Worm (Caenorhabditis elegans): Measurements from ENCODE around the gene R03H10.6.

R03H10.6 gene

ce11 chrII:4179897-4180296 lies 6.6 kb upstream of the R03H10.6 start, which contains the start of gene R03H10.1 (continued):
- no peak for TF ChIP-seq lin-29 (GFP tag; IDR thresholded peaks at IDR 0.05)
- TF ChIP-seq D1046.2 (GFP tag; IDR thresholded peaks at IDR 0.05) = no peak
- peak; percentile 21 for TF ChIP-seq hlh-11 (tag; optimal IDR thresholded peaks at IDR 0.05)

DNA sequence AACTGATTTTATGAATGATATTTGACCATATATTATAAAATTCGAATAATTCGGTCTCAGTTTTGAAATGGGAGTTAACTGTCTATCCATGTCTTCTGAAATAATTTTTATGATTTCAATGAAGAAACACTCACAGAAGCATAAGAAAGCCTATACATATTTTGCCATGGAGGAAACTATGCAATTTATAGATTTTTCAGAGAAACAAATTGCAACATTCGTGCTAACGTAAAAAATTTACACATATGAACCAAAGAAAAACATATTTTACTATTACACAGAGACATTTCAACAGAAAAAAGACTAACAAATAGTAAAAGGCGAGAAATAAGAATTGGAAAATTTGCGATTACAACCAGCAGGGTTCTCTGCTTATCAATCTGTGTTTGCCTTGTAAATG lies 5.5 kb upstream of the R03H10.6 start, which contains the start of gene R03H10.7:
R03H10.7 (minus strand) TSS at position 101 of the 400 bp plus-strand sequence.
- no peak for TF ChIP-seq daf-16 (GFP tag; optimal IDR thresholded peaks at IDR 0.05)
- peak; percentile 19 for TF ChIP-seq daf-16 (tag; optimal IDR thresholded peaks at IDR 0.05)
- no peak for TF ChIP-seq lsy-2 (tag; optimal IDR thresholded peaks at IDR 0.05)
- TF ChIP-seq pqm-1 (tag; optimal IDR thresholded peaks at IDR 0.05) = peak; percentile 45

ce11 chrII:4173842-4174241 lies 544 bp upstream of the R03H10.6 start:
- TF ChIP-seq ctbp-1 (GFP tag; IDR thresholded peaks at IDR 0.05) (no peak), egl-27 (tag; optimal IDR thresholded peaks at IDR 0.05) (no peak)

DNA sequence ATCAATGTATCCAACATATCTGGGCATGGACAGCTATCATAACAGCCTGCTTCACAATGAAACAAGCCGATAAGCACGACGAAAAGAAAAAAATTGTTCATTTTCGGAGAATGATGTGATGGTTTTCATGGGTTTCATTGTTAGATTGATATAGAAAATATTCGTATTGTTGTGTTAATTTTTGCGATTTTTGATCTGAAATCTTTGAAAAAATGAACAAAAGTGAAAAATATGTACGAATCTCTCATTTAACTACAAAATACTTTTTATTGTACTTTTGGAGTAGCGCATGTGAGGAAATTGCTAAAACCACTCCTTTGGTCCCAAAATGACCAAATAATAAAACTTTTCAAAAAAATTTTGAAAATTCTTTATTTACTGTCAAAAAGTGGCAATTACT lies 2.8 kb downstream of the R03H10.6 start, which contains the start of gene R03H10.5:
R03H10.5 (minus strand) TSS at position 101 of the 400 bp plus-strand sequence.
- no peak for TF ChIP-seq daf-19 (GFP tag; conservative IDR thresholded peaks at IDR 0.05)
- TF ChIP-seq mxl-3 (GFP tag; optimal IDR thresholded peaks at IDR 0.05) = no peak
- TF ChIP-seq saeg-2 (GFP tag; IDR thresholded peaks at IDR 0.05) = no peak
- no peak for TF ChIP-seq tag-97 (GFP tag; IDR thresholded peaks at IDR 0.05)
- TF ChIP-seq F44E2.7 (GFP tag; IDR thresholded peaks at IDR 0.05) = no peak
- TF ChIP-seq pqm-1 (tag; optimal IDR thresholded peaks at IDR 0.05) = no peak
- no peak for TF ChIP-seq lin-15B (tag; optimal IDR thresholded peaks at IDR 0.05)
- TF ChIP-seq ceh-20 (GFP tag; IDR thresholded peaks at IDR 0.05) = no peak
- TF ChIP-seq egl-43 (GFP tag; IDR thresholded peaks at IDR 0.05) = no peak
- no peak for TF ChIP-seq nhr-111 (GFP tag; optimal IDR thresholded peaks at IDR 0.05)
- TF ChIP-seq egl-27 (tag; optimal IDR thresholded peaks at IDR 0.05) = no peak
- TF ChIP-seq ztf-11 (tag; optimal IDR thresholded peaks at IDR 0.05) = no peak

DNA sequence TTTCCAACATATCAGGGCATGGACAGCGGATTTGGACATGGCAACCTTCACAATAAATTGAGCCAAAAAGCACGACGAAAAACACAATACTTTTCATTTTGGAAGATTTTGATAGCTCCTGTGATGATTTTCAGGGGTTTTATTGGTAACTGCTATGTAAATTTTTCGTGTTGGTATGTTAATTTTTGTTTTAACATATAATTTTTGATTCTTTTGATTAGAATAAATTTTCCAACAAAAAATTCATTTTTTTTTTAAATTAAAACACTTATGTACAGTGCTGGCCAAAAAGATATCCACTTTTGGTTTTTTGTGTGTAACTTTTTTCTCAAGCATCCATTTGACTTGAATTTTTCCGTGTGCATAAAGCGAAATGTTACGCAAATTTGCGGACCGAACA lies 4.9 kb downstream of the R03H10.6 start, which contains the start of gene R03H10.4:
R03H10.4 (minus strand) TSS at position 101 of the 400 bp plus-strand sequence.
- peak; percentile 13 for TF ChIP-seq aha-1 (tag)

DNA sequence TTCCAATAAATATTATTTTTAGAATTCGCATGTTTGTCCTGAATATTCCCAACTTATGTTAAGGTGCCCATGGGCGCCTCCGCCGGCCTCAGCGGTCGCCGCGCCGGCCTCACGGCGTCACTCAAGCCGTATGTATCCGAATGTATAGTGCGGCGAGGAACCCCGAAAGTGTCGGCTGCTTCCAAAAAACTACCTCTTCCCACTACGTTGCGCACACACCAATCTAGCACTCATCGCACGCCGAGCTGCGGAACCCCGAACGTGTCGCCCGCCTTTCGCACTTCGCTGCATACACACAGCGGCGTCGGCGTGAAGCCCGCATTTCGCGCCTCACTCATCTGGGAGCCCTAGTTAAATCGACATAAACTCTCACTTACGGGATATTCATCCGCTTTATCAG lies 5.5 kb downstream of the R03H10.6 start:
- TF ChIP-seq ceh-32 (tag; optimal IDR thresholded peaks at IDR 0.05; ENCODE audit: poor library complexity) (no peak), unc-39 (tag; optimal IDR thresholded peaks at IDR 0.05) (no peak), egl-43 (GFP tag; IDR thresholded peaks at IDR 0.05) (0 out of 2 replicates have a peak, but pooled peaks have one; percentile 46), mes-2 (tag; optimal IDR thresholded peaks at IDR 0.05; ENCODE audit: poor library complexity, severe bottlenecking) (no peak), set-16 (GFP tag; IDR thresholded peaks at IDR 0.05) (peak; percentile 83)

ce11 chrII:4159570-4159969 lies 13.7 kb downstream of the R03H10.6 start:
- TF ChIP-seq aha-1 (tag) (peak; percentile 91), F37D6.2 (tag; optimal IDR thresholded peaks at IDR 0.05) (no peak)

- TF ChIP-seq ctbp-1 (GFP tag; IDR thresholded peaks at IDR 0.05) (no peak), mdl-1 (tag; optimal IDR thresholded peaks at IDR 0.05) (no peak), ceh-32 (tag; optimal IDR thresholded peaks at IDR 0.05; ENCODE audit: poor library complexity) (no peak), gei-8 (GFP tag; optimal IDR thresholded peaks at IDR 0.05) (no peak), nhr-6 (tag; optimal IDR thresholded peaks at IDR 0.05) (no peak), nhr-41 (GFP tag; IDR thresholded peaks at IDR 0.05) (no peak), snpc-1.2 (GFP tag; IDR thresholded peaks at IDR 0.05) (no peak), zip-11 (GFP tag; IDR thresholded peaks at IDR 0.05) (no peak), nhr-11 (tag; optimal IDR thresholded peaks at IDR 0.05) (no peak), lin-1 (GFP tag; IDR thresholded peaks at IDR 0.05) (no peak), dmd-6 (GFP tag; IDR thresholded peaks at IDR 0.05) (no peak), mxl-2 (GFP tag; conservative IDR thresholded peaks at IDR 0.05) (no peak), ztf-11 (tag; optimal IDR thresholded peaks at IDR 0.05) (no peak), dmd-9 (GFP tag; IDR thresholded peaks at IDR 0.05) (no peak), unc-39 (tag; optimal IDR thresholded peaks at IDR 0.05) (no peak), duxl-1 (tag; optimal IDR thresholded peaks at IDR 0.05; ENCODE audit: poor library complexity) (no peak), snpc-4 (tag; optimal IDR thresholded peaks at IDR 0.05) (no peak), dmd-8 (GFP tag; IDR thresholded peaks at IDR 0.05) (no peak)
Measured at ce11 chrII:4157817-4158216, 15.5 kb downstream of the R03H10.6 start.
